Worm (Caenorhabditis elegans) whole organism, early embryonic: ENCODE data around the gene nspd-9.

ENCODE experiments used
- B0310.2 ChIP-seq: sonication (generic microtip); optimal IDR thresholded peaks from 2 replicates; lab custom pipeline; 2016; ENCODE audit warnings: mild to moderate bottlenecking, missing genetic modification characterization, missing compliant biosample characterization
- aly-1 ChIP-seq: sonication (generic microtip); optimal IDR thresholded peaks from 2 replicates; lab custom pipeline; 2016; ENCODE audit warnings: missing genetic modification characterization, missing compliant biosample characterization
- ama-1 ChIP-seq: fragments of 150-350 bp; optimal IDR thresholded peaks from 2 replicates; lab custom pipeline; 2014
- ceh-36 ChIP-seq: sonication (generic microtip); optimal IDR thresholded peaks from 2 replicates; lab custom pipeline; 2016; ENCODE audit warnings: missing genetic modification characterization, inconsistent platforms, missing compliant biosample characterization
- scrt-1 ChIP-seq: fragments of 200-800 bp; sonication (Bioruptor generic); IDR thresholded peaks from 2 replicates; pipeline ENCODE4 v1.3.6; 2022; ENCODE audit warnings: missing genetic modification characterization, missing compliant biosample characterization
- sea-1 ChIP-seq: fragments of 200-800 bp; sonication (Bioruptor generic); conservative IDR thresholded peaks from 2 replicates; pipeline ENCODE4 v1.3.6; 2022; ENCODE audit warnings: missing genetic modification characterization, missing compliant biosample characterization
- tra-4 ChIP-seq: sonication (generic microtip); optimal IDR thresholded peaks from 2 replicates; lab custom pipeline; 2017; ENCODE audit warnings: missing genetic modification characterization, missing compliant biosample characterization

ce11 chrIII:4873395-4873794, 43.3 kb upstream of the nspd-9 start:
- no peak for TF ChIP-seq scrt-1
- TF ChIP-seq B0310.2 (tag; lab: Kevin White, UChicago), result no peak
- no peak for TF ChIP-seq ama-1 (lab: Kevin White, UChicago)
- TF ChIP-seq aly-1, result no peak
- no peak for TF ChIP-seq sea-1 (GFP tag; lab: Robert Waterston, UW)
- no peak for TF ChIP-seq tra-4
- no peak for TF ChIP-seq ceh-36 (tag; lab: Kevin White, UChicago)
